Worm (Caenorhabditis elegans) whole organism, young adult: Measurements from ENCODE around the gene hmg-4.
A peak's percentile ranks its signal among the peaks of the same experiment; 100 is the strongest.

ENCODE experiments used
- B0019.2 ChIP-seq: fragments of 200-800 bp; sonication (Bioruptor generic); conservative IDR thresholded peaks from 2 replicates; pipeline ENCODE4 v1.3.6; 2022; ENCODE audit warnings: missing genetic modification reagents, missing genetic modification characterization, missing compliant biosample characterization
- B0336.3 ChIP-seq: fragments of 200-800 bp; sonication (Bioruptor generic); IDR thresholded peaks from 2 replicates; pipeline ENCODE4 v1.3.6; 2022; ENCODE audit warnings: missing genetic modification characterization, missing compliant biosample characterization
- C17E4.6 ChIP-seq: fragments of 200-800 bp; sonication (Bioruptor generic); IDR thresholded peaks from 2 replicates; pipeline ENCODE4 v1.3.6; 2022; ENCODE audit warnings: missing genetic modification reagents, missing genetic modification characterization, missing compliant biosample characterization
- F33H1.4 ChIP-seq: fragments of 200-800 bp; sonication (Bioruptor generic); IDR thresholded peaks from 2 replicates; pipeline ENCODE4 v1.3.6; 2022; ENCODE audit warnings: missing genetic modification reagents, missing genetic modification characterization, missing compliant biosample characterization
- F39B2.1 ChIP-seq: fragments of 200-800 bp; sonication (Bioruptor generic); IDR thresholded peaks from 2 replicates; pipeline ENCODE4 v1.3.6; 2022; ENCODE audit warnings: missing genetic modification reagents, missing genetic modification characterization, missing compliant biosample characterization
- F55B11.4 ChIP-seq: sonication (generic microtip); optimal IDR thresholded peaks from 2 replicates; lab custom pipeline; 2016; ENCODE audit warnings: missing compliant biosample characterization, missing genetic modification characterization, borderline replicate concordance; ENCODE audit not compliant: insufficient read depth
- F57C9.4 ChIP-seq: sonication (generic microtip); optimal IDR thresholded peaks from 2 replicates; lab custom pipeline; 2017; ENCODE audit warnings: mild to moderate bottlenecking, missing genetic modification characterization, missing compliant biosample characterization
- K12H6.12 ChIP-seq: fragments of 200-800 bp; sonication (Bioruptor generic); optimal IDR thresholded peaks from 2 replicates; lab custom pipeline; 2018; ENCODE audit warnings: mild to moderate bottlenecking, missing genetic modification characterization, missing compliant biosample characterization
- T07F8.4 ChIP-seq: sonication (generic microtip); optimal IDR thresholded peaks from 2 replicates; lab custom pipeline; 2016; ENCODE audit warnings: mild to moderate bottlenecking, missing genetic modification characterization, moderate library complexity, missing compliant biosample characterization
- Y79H2A.3 ChIP-seq: fragments of 200-800 bp; sonication (Bioruptor generic); conservative IDR thresholded peaks from 2 replicates; pipeline ENCODE4 v1.3.6; 2022; ENCODE audit warnings: missing genetic modification reagents, missing genetic modification characterization, missing compliant biosample characterization
- Y95B8A.8 ChIP-seq: fragments of 200-800 bp; sonication (Bioruptor generic); IDR thresholded peaks from 2 replicates; pipeline ENCODE4 v1.3.6; 2022; ENCODE audit warnings: missing genetic modification reagents, missing genetic modification characterization, missing compliant biosample characterization
- akir-1 ChIP-seq: fragments of 200-800 bp; sonication (Bioruptor generic); optimal IDR thresholded peaks from 2 replicates; lab custom pipeline; 2018; ENCODE audit warnings: mild to moderate bottlenecking, missing genetic modification characterization, moderate library complexity, missing compliant biosample characterization
- aptf-2 ChIP-seq: fragments of 200-800 bp; sonication (Bioruptor generic); conservative IDR thresholded peaks from 2 replicates; pipeline ENCODE4 v1.3.6; 2022; ENCODE audit warnings: missing genetic modification reagents, missing genetic modification characterization, missing compliant biosample characterization
- attf-3 ChIP-seq: fragments of 200-800 bp; sonication (Bioruptor generic); conservative IDR thresholded peaks from 2 replicates; pipeline ENCODE4 v1.3.6; 2022; ENCODE audit warnings: missing genetic modification reagents, missing genetic modification characterization, missing compliant biosample characterization
- bed-1 ChIP-seq: fragments of 200-800 bp; sonication (Bioruptor generic); IDR thresholded peaks from 2 replicates; pipeline ENCODE4 v1.3.6; 2022; ENCODE audit warnings: missing genetic modification reagents, missing genetic modification characterization, missing compliant biosample characterization
- bed-2 ChIP-seq: fragments of 200-800 bp; sonication (Bioruptor generic); IDR thresholded peaks from 2 replicates; pipeline ENCODE4 v1.3.6; 2022; ENCODE audit warnings: missing genetic modification reagents, missing genetic modification characterization, missing compliant biosample characterization
- ccch-3 ChIP-seq: fragments of 200-800 bp; sonication (Bioruptor generic); optimal IDR thresholded peaks from 2 replicates; lab custom pipeline; 2018; ENCODE audit warnings: mild to moderate bottlenecking, missing genetic modification characterization, missing compliant biosample characterization
- cebp-1 ChIP-seq, 2 experiments: fragments of 200-800 bp in 1 of 2; sonication (Bioruptor generic) in 1 of 2; sonication (generic microtip) in 1 of 2; IDR thresholded peaks in 1 of 2; optimal IDR thresholded peaks in 1 of 2; 2 replicates each; pipeline versions ENCODE4 v1.3.6 to Lab custom; 2017 to 2022; ENCODE audit warnings: missing compliant biosample characterization in 2 of 2, missing genetic modification characterization in 2 of 2, mild to moderate bottlenecking in 1 of 2, missing genetic modification reagents in 1 of 2, moderate library complexity in 1 of 2
- ceh-91 ChIP-seq: fragments of 200-800 bp; sonication (Bioruptor generic); IDR thresholded peaks from 2 replicates; pipeline ENCODE4 v1.3.6; 2022; ENCODE audit warnings: missing genetic modification reagents, missing genetic modification characterization, missing compliant biosample characterization
- dox-1 ChIP-seq: fragments of 200-800 bp; sonication (Bioruptor generic); IDR thresholded peaks from 2 replicates; pipeline ENCODE4 v1.3.6; 2022; ENCODE audit warnings: missing genetic modification reagents, missing genetic modification characterization, missing compliant biosample characterization
- dpff-1 ChIP-seq: sonication (generic microtip); optimal IDR thresholded peaks from 2 replicates; lab custom pipeline; 2017; ENCODE audit warnings: mild to moderate bottlenecking, missing genetic modification characterization, missing compliant biosample characterization
- him-1 ChIP-seq: sonication (generic microtip); optimal IDR thresholded peaks from 2 replicates; lab custom pipeline; 2016; ENCODE audit warnings: missing genotype, missing genetic modification reagents, missing genetic modification characterization, missing compliant biosample characterization
- hlh-26 ChIP-seq: fragments of 200-800 bp; sonication (Bioruptor generic); conservative IDR thresholded peaks from 2 replicates; pipeline ENCODE4 v1.3.6; 2022; ENCODE audit warnings: missing genetic modification reagents, missing genetic modification characterization, missing compliant biosample characterization
- lag-1 ChIP-seq: fragments of 200-800 bp; sonication (Bioruptor generic); IDR thresholded peaks from 2 replicates; pipeline ENCODE4 v1.3.6; 2022; ENCODE audit warnings: missing genetic modification reagents, missing genetic modification characterization, missing compliant biosample characterization
- let-526 ChIP-seq: fragments of 200-800 bp; sonication (Bioruptor generic); IDR thresholded peaks from 2 replicates; pipeline ENCODE4 v1.3.6; 2022; ENCODE audit warnings: missing genetic modification reagents, missing genetic modification characterization, missing compliant biosample characterization
- lin-35 ChIP-seq, 3 experiments: fragments of 150-350 bp in 2 of 3; sonication (generic microtip) in 1 of 3; optimal IDR thresholded peaks; 2 replicates each; lab custom pipeline; 2014 to 2018; ENCODE audit warnings: missing biosample characterization in 3 of 3, missing genetic modification characterization in 3 of 3, missing genetic modification reagents in 3 of 3
- lin-40 ChIP-seq: sonication (generic microtip); optimal IDR thresholded peaks from 2 replicates; lab custom pipeline; 2016; ENCODE audit warnings: missing genetic modification characterization, mild to moderate bottlenecking, missing compliant biosample characterization, missing genotype, missing genetic modification reagents
- lin-54 ChIP-seq: fragments of 200-800 bp; sonication (Bioruptor generic); optimal IDR thresholded peaks from 2 replicates; lab custom pipeline; 2018; ENCODE audit warnings: mild to moderate bottlenecking, missing genetic modification characterization, missing compliant biosample characterization
- lir-1 ChIP-seq: fragments of 200-800 bp; sonication (Bioruptor generic); conservative IDR thresholded peaks from 2 replicates; pipeline ENCODE4 v1.3.6; 2022; ENCODE audit warnings: missing genetic modification reagents, missing genetic modification characterization, missing compliant biosample characterization
- madf-3 ChIP-seq: fragments of 200-800 bp; sonication (Bioruptor generic); IDR thresholded peaks from 2 replicates; pipeline ENCODE4 v1.3.6; 2022; ENCODE audit warnings: missing genetic modification reagents, missing genetic modification characterization, missing compliant biosample characterization
- mcd-1 ChIP-seq: fragments of 200-800 bp; sonication (Bioruptor generic); IDR thresholded peaks from 2 replicates; pipeline ENCODE4 v1.3.6; 2022; ENCODE audit warnings: missing genetic modification reagents, missing genetic modification characterization, missing compliant biosample characterization
- mxl-1 ChIP-seq: sonication (generic microtip); optimal IDR thresholded peaks from 2 replicates; lab custom pipeline; 2016; ENCODE audit warnings: missing genetic modification characterization, missing compliant biosample characterization
- nfya-1 ChIP-seq: sonication (generic microtip); optimal IDR thresholded peaks from 2 replicates; lab custom pipeline; 2017; ENCODE audit warnings: antibody characterized with exemption, missing compliant biosample characterization, missing genetic modification characterization, borderline replicate concordance; ENCODE audit not compliant: insufficient read depth
- nfya-2 ChIP-seq: fragments of 200-800 bp; sonication (Bioruptor generic); IDR thresholded peaks from 2 replicates; pipeline ENCODE4 v1.3.6; 2022; ENCODE audit warnings: missing genetic modification reagents, missing genetic modification characterization, missing compliant biosample characterization
- nfyb-1 ChIP-seq: fragments of 200-800 bp; sonication (Bioruptor generic); IDR thresholded peaks from 2 replicates; pipeline ENCODE4 v1.3.6; 2022; ENCODE audit warnings: missing genetic modification reagents, missing genetic modification characterization, missing compliant biosample characterization
- nhr-27 ChIP-seq: fragments of 200-800 bp; sonication (Bioruptor generic); optimal IDR thresholded peaks from 2 replicates; lab custom pipeline; 2018; ENCODE audit warnings: mild to moderate bottlenecking, missing genetic modification characterization, moderate library complexity, missing compliant biosample characterization
- pbrm-1 ChIP-seq: fragments of 200-800 bp; sonication (Bioruptor generic); IDR thresholded peaks from 2 replicates; pipeline ENCODE4 v1.3.6; 2022; ENCODE audit warnings: missing genetic modification reagents, missing genetic modification characterization, missing compliant biosample characterization
- pha-4 ChIP-seq: fragments of 150-350 bp; sonication (generic microtip); optimal IDR thresholded peaks from 2 replicates; lab custom pipeline; 2014; ENCODE audit warnings: missing biosample characterization, missing genetic modification reagents, missing genetic modification characterization
- snpc-1.3 ChIP-seq: sonication (generic microtip); optimal IDR thresholded peaks from 2 replicates; lab custom pipeline; 2017; ENCODE audit warnings: missing genetic modification characterization, mild to moderate bottlenecking, missing compliant biosample characterization, antibody characterized with exemption, moderate library complexity, missing genotype, missing genetic modification reagents; ENCODE audit not compliant: insufficient read depth
- snpc-3.4 ChIP-seq: sonication (generic microtip); optimal IDR thresholded peaks from 2 replicates; lab custom pipeline; 2017; ENCODE audit warnings: missing genetic modification characterization, mild to moderate bottlenecking, missing compliant biosample characterization, antibody characterized with exemption, moderate library complexity, missing genotype, missing genetic modification reagents
- snpc-4 ChIP-seq, 5 experiments: fragments of 150-350 bp in 1 of 5; sonication (generic microtip) in 4 of 5; optimal IDR thresholded peaks; 2 replicates each; lab custom pipeline; 2014 to 2018; ENCODE audit warnings: missing genetic modification characterization in 5 of 5, missing biosample characterization in 3 of 5, antibody characterized with exemption in 2 of 5, mild to moderate bottlenecking in 2 of 5, missing compliant biosample characterization in 2 of 5, missing genotype in 2 of 5, moderate library complexity in 2 of 5, missing genetic modification reagents in 1 of 5
- somi-1 ChIP-seq: fragments of 200-800 bp; sonication (Bioruptor generic); optimal IDR thresholded peaks from 2 replicates; lab custom pipeline; 2018; ENCODE audit warnings: mild to moderate bottlenecking, missing genetic modification characterization, missing compliant biosample characterization
- ztf-18 ChIP-seq: sonication (generic microtip); optimal IDR thresholded peaks from 2 replicates; lab custom pipeline; 2016; ENCODE audit warnings: missing genotype, mild to moderate bottlenecking, missing genetic modification characterization, missing compliant biosample characterization
- ztf-26 ChIP-seq: sonication (generic microtip); optimal IDR thresholded peaks from 2 replicates; lab custom pipeline; 2017; ENCODE audit warnings: missing genetic modification characterization, missing compliant biosample characterization

The hmg-4 gene

ce11 chrIII:7338009-7338408 is 43.4 kb downstream of the hmg-4 start:
- TF ChIP-seq mxl-1 (no peak), nfya-2 (GFP tag; lab: Robert Waterston, UW) (no peak), ztf-26 (tag; lab: Kevin White, UChicago) (no peak), pbrm-1 (GFP tag; lab: Robert Waterston, UW) (0 out of 2 replicates have a peak, but pooled peaks have one; percentile 4), B0336.3 (GFP tag; lab: Robert Waterston, UW) (no peak), hlh-26 (GFP tag; lab: Robert Waterston, UW) (no peak), F39B2.1 (GFP tag; lab: Robert Waterston, UW) (no peak), him-1 (tag; lab: Kevin White, UChicago) (no peak), T07F8.4 (tag; lab: Kevin White, UChicago) (no peak), B0019.2 (GFP tag; lab: Robert Waterston, UW) (no peak), lag-1 (GFP tag; lab: Robert Waterston, UW) (no peak), cebp-1 (GFP tag; IDR thresholded peaks at IDR 0.05; lab: Robert Waterston, UW) (no peak), cebp-1 (tag; optimal IDR thresholded peaks at IDR 0.05; lab: Kevin White, UChicago) (no peak), somi-1 (GFP tag; lab: Kevin White, UChicago) (no peak), F33H1.4 (GFP tag; lab: Robert Waterston, UW) (no peak), madf-3 (GFP tag; lab: Robert Waterston, UW) (0 out of 2 replicates have a peak, but pooled peaks have one; percentile 22), nfya-1 (tag; lab: Kevin White, UChicago) (no peak), lir-1 (no peak)

ce11 chrIII:7336214-7336613 is 45.2 kb downstream of the hmg-4 start, which contains the start of gene gsp-2:
gsp-2 (plus strand) TSS chrIII:7336587.
- TF ChIP-seq dox-1 (GFP tag; lab: Robert Waterston, UW) (peak; percentile 87), C17E4.6 (no peak), pha-4 (peak; percentile 3), Y79H2A.3 (GFP tag; lab: Robert Waterston, UW) (no peak), B0019.2 (GFP tag; lab: Robert Waterston, UW) (no peak), madf-3 (GFP tag; lab: Robert Waterston, UW) (0 out of 2 replicates have a peak, but pooled peaks have one; percentile 34), ccch-3 (GFP tag; lab: Kevin White, UChicago) (no peak), akir-1 (GFP tag; lab: Kevin White, UChicago) (no peak), let-526 (no peak), F57C9.4 (tag; lab: Kevin White, UChicago) (no peak), ceh-91 (GFP tag; lab: Robert Waterston, UW) (peak; percentile 36; the same call in 1 of the 2 replicates), snpc-3.4 (peak; percentile 43), T07F8.4 (tag; lab: Kevin White, UChicago) (no peak), Y95B8A.8 (GFP tag; lab: Robert Waterston, UW) (0 out of 2 replicates have a peak, but pooled peaks have one; percentile 39), nhr-27 (tag; lab: Kevin White, UChicago) (no peak), snpc-4 (GFP tag; optimal IDR thresholded peaks at IDR 0.05; lab: Kevin White, UChicago) (no peak), snpc-4 (tag; optimal IDR thresholded peaks at IDR 0.05; lab: Kevin White, UChicago) (peak in 3 of 4 experiments; percentile 10 to 45 (median 35)), bed-2 (no peak), K12H6.12 (tag; lab: Kevin White, UChicago) (no peak), ztf-18 (tag; lab: Kevin White, UChicago) (peak; percentile 47), dpff-1 (tag; lab: Kevin White, UChicago) (no peak), snpc-1.3 (tag; lab: Kevin White, UChicago) (no peak), attf-3 (peak; percentile 40; the same call in 1 of the 2 replicates), lin-40 (tag; lab: Kevin White, UChicago) (peak; percentile 6), mcd-1 (GFP tag; lab: Robert Waterston, UW) (peak; percentile 84), F55B11.4 (tag; lab: Kevin White, UChicago) (no peak), ztf-26 (tag; lab: Kevin White, UChicago) (no peak), aptf-2 (no peak), lin-54 (GFP tag; lab: Kevin White, UChicago) (peak; percentile 61), bed-1 (GFP tag; lab: Robert Waterston, UW) (no peak), nfyb-1 (GFP tag; lab: Robert Waterston, UW) (peak; percentile 63; the same call in 1 of the 2 replicates), nfya-2 (GFP tag; lab: Robert Waterston, UW) (no peak), lin-35 (GFP tag; optimal IDR thresholded peaks at IDR 0.05; lab: Kevin White, UChicago) (no peak)
